Fruit fly (Drosophila melanogaster): ENCODE data around the gene CG8838.

CG8838 gene

dm6 chr2L:3342369-3342768 is 15.1 kb upstream of the CG8838 start:
- no peak for TF ChIP-seq Hr83 (GFP tag; optimal IDR thresholded peaks at IDR 0.05; ENCODE audit: poor library complexity, severe bottlenecking)
- TF ChIP-seq Jra (GFP tag; optimal IDR thresholded peaks at IDR 0.05), result no peak
- TF ChIP-seq CG9705 (GFP tag; optimal IDR thresholded peaks at IDR 0.05), result no peak
- no peak for TF ChIP-seq Abd-B (GFP tag; optimal IDR thresholded peaks at IDR 0.05)
- no peak for TF ChIP-seq psq (GFP tag; optimal IDR thresholded peaks at IDR 0.05)
- TF ChIP-seq tai (GFP tag; optimal IDR thresholded peaks at IDR 0.05), result no peak
- TF ChIP-seq Sp1 (GFP tag; optimal IDR thresholded peaks at IDR 0.05), result no peak
- no peak for TF ChIP-seq dmrt93B (GFP tag; optimal IDR thresholded peaks at IDR 0.05)
- no peak for TF ChIP-seq brk (GFP tag; optimal IDR thresholded peaks at IDR 0.05)
- no peak for TF ChIP-seq h (GFP tag; optimal IDR thresholded peaks at IDR 0.05)
- no peak for TF ChIP-seq Mio (GFP tag; optimal IDR thresholded peaks at IDR 0.05)
- no peak for TF ChIP-seq fru (GFP tag; optimal IDR thresholded peaks at IDR 0.05)
- no peak for TF ChIP-seq br (GFP tag; optimal IDR thresholded peaks at IDR 0.05)
- no peak for TF ChIP-seq Hnf4 (GFP tag; optimal IDR thresholded peaks at IDR 0.05)
- no peak for TF ChIP-seq Dif (GFP tag; optimal IDR thresholded peaks at IDR 0.05; ENCODE audit: partially characterized antibody)

- TF ChIP-seq Mio (GFP tag; optimal IDR thresholded peaks at IDR 0.05), result peak; percentile 34
- no peak for TF ChIP-seq sv (GFP tag; optimal IDR thresholded peaks at IDR 0.05)
- TF ChIP-seq Vsx2 (GFP tag; optimal IDR thresholded peaks at IDR 0.05; ENCODE audit: partially characterized antibody), result no peak
- TF ChIP-seq dsf (GFP tag; optimal IDR thresholded peaks at IDR 0.05; ENCODE audit: borderline replicate concordance), result peak; percentile 21
- no peak for TF ChIP-seq Dif (GFP tag; optimal IDR thresholded peaks at IDR 0.05; ENCODE audit: partially characterized antibody)
- peak; percentile 93 for TF ChIP-seq fru (GFP tag; optimal IDR thresholded peaks at IDR 0.05)
- no peak for TF ChIP-seq Hr83 (GFP tag; optimal IDR thresholded peaks at IDR 0.05; ENCODE audit: poor library complexity, severe bottlenecking)
- TF ChIP-seq br (GFP tag; optimal IDR thresholded peaks at IDR 0.05), result peak; percentile 88
- TF ChIP-seq Sp1 (GFP tag; optimal IDR thresholded peaks at IDR 0.05), result peak; percentile 75
- TF ChIP-seq tai (GFP tag; optimal IDR thresholded peaks at IDR 0.05), result peak; percentile 79
- TF ChIP-seq CG32264 (GFP tag; optimal IDR thresholded peaks at IDR 0.05), result peak; percentile 85
- peak; percentile 98 for TF ChIP-seq psq (GFP tag; optimal IDR thresholded peaks at IDR 0.05)
- TF ChIP-seq Rel (GFP tag; optimal IDR thresholded peaks at IDR 0.05), result peak; percentile 75
- TF ChIP-seq Rel (tag; optimal IDR thresholded peaks at IDR 0.05), result peak; percentile 41
- no peak for TF ChIP-seq Dfd (GFP tag; optimal IDR thresholded peaks at IDR 0.05)
- peak; percentile 81 for TF ChIP-seq HLH106 (tag; optimal IDR thresholded peaks at IDR 0.05)
- TF ChIP-seq OdsH (GFP tag; optimal IDR thresholded peaks at IDR 0.05), result peak; percentile 88
- TF ChIP-seq usp (GFP tag; optimal IDR thresholded peaks at IDR 0.05), result no peak
- no peak for TF ChIP-seq jim (GFP tag; optimal IDR thresholded peaks at IDR 0.05)
- no peak for TF ChIP-seq lola (GFP tag; optimal IDR thresholded peaks at IDR 0.05)
- peak; percentile 68 for TF ChIP-seq dmrt93B (GFP tag; optimal IDR thresholded peaks at IDR 0.05)
- TF ChIP-seq sage (GFP tag; optimal IDR thresholded peaks at IDR 0.05), result peak; percentile 89
- TF ChIP-seq GATAd (GFP tag; optimal IDR thresholded peaks at IDR 0.05), result no peak
- TF ChIP-seq rgr (GFP tag; optimal IDR thresholded peaks at IDR 0.05), result peak; percentile 91
- TF ChIP-seq Hnf4 (GFP tag; optimal IDR thresholded peaks at IDR 0.05), result peak; percentile 89
- no peak for TF ChIP-seq Myc (optimal IDR thresholded peaks at IDR 0.05)
- peak; percentile 89 for TF ChIP-seq Jra (GFP tag; optimal IDR thresholded peaks at IDR 0.05)
- no peak for TF ChIP-seq pan (optimal IDR thresholded peaks at IDR 0.05)
- no peak for TF ChIP-seq Hr78 (GFP tag; optimal IDR thresholded peaks at IDR 0.05)
- no peak for TF ChIP-seq CG9705 (GFP tag; optimal IDR thresholded peaks at IDR 0.05)
- peak; percentile 85 for TF ChIP-seq brk (GFP tag; optimal IDR thresholded peaks at IDR 0.05)
- TF ChIP-seq h (GFP tag; optimal IDR thresholded peaks at IDR 0.05), result peak; percentile 95
- peak; percentile 96 for TF ChIP-seq woc (GFP tag; optimal IDR thresholded peaks at IDR 0.05)
- peak; percentile 51 to 91 for TF ChIP-seq foxo (GFP tag; optimal IDR thresholded peaks at IDR 0.05)
- peak; percentile 95 for TF ChIP-seq ey (GFP tag; optimal IDR thresholded peaks at IDR 0.05)
- peak; percentile 78 for TF ChIP-seq CrebA (GFP tag; optimal IDR thresholded peaks at IDR 0.05; ENCODE audit: borderline replicate concordance)
- no peak for TF ChIP-seq Abd-B (GFP tag; optimal IDR thresholded peaks at IDR 0.05)
- no peak for TF ChIP-seq dl (GFP tag; optimal IDR thresholded peaks at IDR 0.05; ENCODE audit: insufficient read depth in 1 of 2, partially characterized antibody in 2 of 2)
- TF ChIP-seq N (GFP tag; optimal IDR thresholded peaks at IDR 0.05), result no peak
These were observed 11.5 kb upstream of the CG8838 start for dm6 chr2L:3345763-3346482.

Measured in whole organism, wandering third instar larva.